Worm (Caenorhabditis elegans) whole organism, L3 larva: ENCODE measurements around the gene srh-128.

Source experiments
- aly-2 ChIP-seq: fragments of 150-350 bp; optimal IDR thresholded peaks from 2 replicates; lab custom pipeline; 2014; ENCODE audit warnings: missing biosample characterization, missing genetic modification characterization
- elt-3 ChIP-seq, 3 experiments: fragments of 150-350 bp in 1 of 3; sonication (generic microtip) in 2 of 3; optimal IDR thresholded peaks; 2 replicates in 2 of 3; 4 replicates in 1 of 3; lab custom pipeline; 2014 to 2017; ENCODE audit warnings: missing biosample characterization in 3 of 3, missing genetic modification characterization in 3 of 3
- nhr-237 ChIP-seq: fragments of 150-350 bp; optimal IDR thresholded peaks from 2 replicates; lab custom pipeline; 2014; ENCODE audit warnings: missing biosample characterization, missing genetic modification characterization
- nhr-25 ChIP-seq: sonication (generic microtip); optimal IDR thresholded peaks from 2 replicates; lab custom pipeline; 2017; ENCODE audit warnings: missing biosample characterization, missing genetic modification characterization
- pha-4 ChIP-seq: fragments of 150-350 bp; optimal IDR thresholded peaks from 2 replicates; lab custom pipeline; 2014; ENCODE audit warnings: missing biosample characterization, missing genetic modification reagents, missing genetic modification characterization
- unc-39 ChIP-seq: sonication (generic microtip); optimal IDR thresholded peaks from 4 replicates; lab custom pipeline; 2017; ENCODE audit warnings: missing biosample characterization, missing genetic modification characterization
- unc-62 ChIP-seq: fragments of 150-350 bp; sonication (generic microtip); optimal IDR thresholded peaks from 4 replicates; lab custom pipeline; 2014; ENCODE audit warnings: missing biosample characterization, missing genetic modification reagents, missing genetic modification characterization

- no peak for TF ChIP-seq aly-2
- no peak for TF ChIP-seq pha-4 (tag; lab: Kevin White, UChicago)
- no peak for TF ChIP-seq nhr-25
- no peak for TF ChIP-seq unc-39
- TF ChIP-seq nhr-237 (tag; lab: Kevin White, UChicago): no peak
- no peak for TF ChIP-seq unc-62 (GFP tag; lab: Kevin White, UChicago)
- TF ChIP-seq elt-3 (tag; optimal IDR thresholded peaks at IDR 0.05; lab: Kevin White, UChicago): no peak
These were observed 30.5 kb upstream of the srh-128 start for ce11 chrII:2735644-2736043.
